Worm (Caenorhabditis elegans) whole organism, midembryonic: ENCODE data around the gene R04F11.2.

ENCODE experiments used
- T22C8.4 ChIP-seq: fragments of 200-800 bp; sonication (Bioruptor generic); IDR thresholded peaks from 2 replicates; pipeline ENCODE4 v1.3.6; 2022; ENCODE audit warnings: missing genetic modification characterization, missing compliant biosample characterization
- cog-1 ChIP-seq: sonication (generic microtip); optimal IDR thresholded peaks from 2 replicates; lab custom pipeline; 2016; ENCODE audit warnings: missing genetic modification characterization, missing compliant biosample characterization
- flt-1 ChIP-seq: fragments of 200-800 bp; sonication (Bioruptor generic); IDR thresholded peaks from 2 replicates; pipeline ENCODE4 v1.3.6; 2022; ENCODE audit warnings: missing genetic modification characterization, missing compliant biosample characterization
- klf-2 ChIP-seq: fragments of 200-800 bp; sonication (Bioruptor generic); conservative IDR thresholded peaks from 2 replicates; pipeline ENCODE4 v1.3.6; 2022; ENCODE audit warnings: missing genetic modification reagents, missing genetic modification characterization, missing compliant biosample characterization
- med-1 ChIP-seq: sonication (generic microtip); optimal IDR thresholded peaks from 2 replicates; lab custom pipeline; 2017; ENCODE audit warnings: missing genetic modification characterization, mild to moderate bottlenecking, missing compliant biosample characterization, antibody characterized with exemption, missing genetic modification reagents; ENCODE audit not compliant: insufficient read depth
- ref-1 ChIP-seq: fragments of 200-800 bp; sonication (Bioruptor generic); conservative IDR thresholded peaks from 2 replicates; pipeline ENCODE4 v1.3.6; 2022; ENCODE audit warnings: missing genetic modification reagents, missing genetic modification characterization, missing compliant biosample characterization
- tab-1 ChIP-seq: fragments of 200-800 bp; sonication (Bioruptor generic); IDR thresholded peaks from 2 replicates; pipeline ENCODE4 v1.3.6; 2022; ENCODE audit warnings: missing genetic modification characterization, missing compliant biosample characterization
- ztf-23 ChIP-seq: fragments of 200-800 bp; sonication (Bioruptor generic); IDR thresholded peaks from 2 replicates; pipeline ENCODE4 v1.3.6; 2022; ENCODE audit warnings: missing genetic modification reagents, missing genetic modification characterization, missing compliant biosample characterization
- ztf-29 ChIP-seq: fragments of 200-800 bp; sonication (Bioruptor generic); IDR thresholded peaks from 2 replicates; pipeline ENCODE4 v1.3.6; 2022; ENCODE audit warnings: missing genetic modification reagents, missing genetic modification characterization, missing compliant biosample characterization

R04F11.2 gene

ce11 chrV:12317894-12318553 is at the start of gene R04F11.2, which contains the start of gene R04F11.5:
Gene R04F11.2 (plus strand): TSS chrV:12318381.
Gene R04F11.5 (minus strand): TSS chrV:12318019.
- TF ChIP-seq cog-1, result peak; percentile 9
- no peak for TF ChIP-seq T22C8.4 (GFP tag; lab: Robert Waterston, UW)

DNA sequence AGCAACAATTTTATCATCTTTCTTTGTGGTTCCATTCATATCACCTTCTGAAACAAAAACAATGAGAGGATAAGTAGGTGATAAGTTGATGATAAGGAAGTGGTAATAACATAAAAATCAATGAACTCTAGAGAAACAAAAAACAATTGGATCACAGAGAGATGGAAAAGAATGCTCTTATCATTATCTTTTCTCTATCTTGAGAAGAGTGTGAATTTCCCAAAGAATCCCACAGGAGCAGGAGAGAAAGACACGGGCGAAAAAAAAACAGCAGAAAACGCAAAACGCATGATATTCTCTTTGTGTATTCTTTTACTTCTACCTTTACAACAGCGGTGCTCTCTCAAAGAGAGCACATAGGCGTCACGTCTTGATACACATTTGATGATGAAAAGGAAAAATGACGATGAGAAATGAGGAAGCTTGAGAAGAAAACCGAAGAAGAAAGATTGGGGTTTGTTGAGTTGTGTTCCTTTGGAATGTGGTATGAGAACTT is 48.9 kb upstream of the R04F11.2 start, which contains the start of gene twk-24:
TSS of gene twk-24 (minus strand) at position 51 of the 496 bp plus-strand sequence.
- TF ChIP-seq ztf-29, result no peak

- TF ChIP-seq flt-1, result no peak
- no peak for TF ChIP-seq ztf-23 (GFP tag; lab: Robert Waterston, UW)
- TF ChIP-seq med-1 (GFP tag; lab: Kevin White, UChicago), result no peak
- TF ChIP-seq T22C8.4 (GFP tag; lab: Robert Waterston, UW), result no peak
- no peak for TF ChIP-seq cog-1
- no peak for TF ChIP-seq klf-2 (GFP tag; lab: Robert Waterston, UW)
- no peak for TF ChIP-seq ref-1 (GFP tag; lab: Robert Waterston, UW)
- no peak for TF ChIP-seq tab-1 (GFP tag; lab: Robert Waterston, UW)
- TF ChIP-seq ztf-29, result no peak
These were observed 46.7 kb upstream of the R04F11.2 start, which contains the start of the genes tsfm-1 and capg-2 for ce11 chrV:12271495-12271894. Gene tsfm-1 (minus strand): TSS chrV:12271551. Gene capg-2 (plus strand): TSS chrV:12271873.

DNA sequence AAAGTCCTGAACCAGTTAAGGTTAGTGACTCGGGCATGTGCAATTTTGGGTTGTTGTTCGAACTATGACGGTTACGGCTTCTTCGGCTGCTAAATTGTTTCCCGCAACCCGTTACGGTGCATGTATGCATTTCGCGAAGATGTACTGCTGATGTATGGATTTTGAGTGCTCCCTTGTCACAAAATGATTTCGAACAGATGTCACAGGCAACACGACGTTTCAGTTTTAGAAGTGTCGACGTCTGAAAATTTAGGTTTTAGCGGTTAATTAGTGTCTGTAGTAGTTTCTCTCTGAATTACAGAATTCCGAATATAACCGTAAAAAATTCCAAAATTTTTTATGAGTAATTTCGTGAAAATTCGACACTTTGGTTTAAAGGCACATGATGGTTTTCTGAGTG is 42.5 kb upstream of the R04F11.2 start:
- TF ChIP-seq klf-2 (GFP tag; lab: Robert Waterston, UW), result no peak
- no peak for TF ChIP-seq med-1 (GFP tag; lab: Kevin White, UChicago)
- TF ChIP-seq cog-1, result no peak
- TF ChIP-seq flt-1, result no peak
- TF ChIP-seq ztf-29, result no peak
- TF ChIP-seq T22C8.4 (GFP tag; lab: Robert Waterston, UW), result no peak
- TF ChIP-seq tab-1 (GFP tag; lab: Robert Waterston, UW), result no peak
- TF ChIP-seq ztf-23 (GFP tag; lab: Robert Waterston, UW), result no peak
- no peak for TF ChIP-seq ref-1 (GFP tag; lab: Robert Waterston, UW)

- no peak for TF ChIP-seq klf-2 (GFP tag; lab: Robert Waterston, UW)
- no peak for TF ChIP-seq tab-1 (GFP tag; lab: Robert Waterston, UW)
- TF ChIP-seq med-1 (GFP tag; lab: Kevin White, UChicago), result no peak
- TF ChIP-seq flt-1, result no peak
- TF ChIP-seq ztf-29, result no peak
- no peak for TF ChIP-seq ref-1 (GFP tag; lab: Robert Waterston, UW)
- TF ChIP-seq cog-1, result no peak
- TF ChIP-seq T22C8.4 (GFP tag; lab: Robert Waterston, UW), result no peak
- no peak for TF ChIP-seq ztf-23 (GFP tag; lab: Robert Waterston, UW)
These were observed 41.2 kb upstream of the R04F11.2 start, which contains the start of gene bnc-1 for ce11 chrV:12276946-12277345. Gene bnc-1 (minus strand): TSS chrV:12277046.

DNA sequence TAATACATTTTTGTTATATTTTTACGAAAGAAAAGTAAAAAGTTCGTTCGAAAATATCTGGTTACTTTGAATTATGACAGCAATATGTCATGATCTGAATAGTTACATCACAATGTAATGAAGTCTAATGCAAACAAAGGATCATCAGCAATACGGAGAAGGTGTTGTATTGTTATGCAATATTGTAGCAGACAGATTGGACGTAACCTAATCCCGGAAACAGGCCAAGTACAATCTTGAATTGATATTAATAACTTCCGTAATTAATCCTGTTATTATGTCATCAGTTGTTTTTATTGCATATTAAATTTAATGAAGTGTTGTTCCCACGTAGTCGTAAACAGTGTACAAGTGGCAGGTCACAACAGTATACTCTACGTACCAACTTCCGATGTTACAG is 36.7 kb upstream of the R04F11.2 start:
- no peak for TF ChIP-seq T22C8.4 (GFP tag; lab: Robert Waterston, UW)
- TF ChIP-seq ref-1 (GFP tag; lab: Robert Waterston, UW), result no peak
- no peak for TF ChIP-seq ztf-29

DNA sequence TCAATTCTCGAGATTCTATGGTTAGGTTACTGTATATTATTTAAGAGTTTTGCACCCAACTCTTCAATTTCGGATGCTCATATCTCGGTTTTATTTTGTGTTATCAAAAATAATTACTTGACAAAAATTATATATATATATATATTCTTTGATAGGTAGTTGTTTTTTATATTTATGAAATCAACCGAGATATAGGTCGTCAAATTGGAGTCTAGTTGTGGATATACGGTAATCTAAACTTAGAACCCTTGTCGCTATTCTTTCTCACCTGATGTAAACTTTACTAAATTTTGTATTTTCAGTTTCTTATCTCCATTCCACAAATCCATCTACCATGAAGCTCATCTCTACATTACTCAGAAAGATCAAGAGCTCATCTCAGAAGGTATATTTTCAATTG is 35.0 kb upstream of the R04F11.2 start, which contains the start of gene F55C5.10:
TSS of gene F55C5.10 (plus strand) at position 301 of the 400 bp plus-strand sequence.
- TF ChIP-seq cog-1 (no peak), med-1 (GFP tag; lab: Kevin White, UChicago) (no peak), T22C8.4 (GFP tag; lab: Robert Waterston, UW) (no peak), ztf-29 (no peak), ref-1 (GFP tag; lab: Robert Waterston, UW) (no peak), tab-1 (GFP tag; lab: Robert Waterston, UW) (no peak), flt-1 (no peak), ztf-23 (GFP tag; lab: Robert Waterston, UW) (no peak), klf-2 (GFP tag; lab: Robert Waterston, UW) (no peak)

ce11 chrV:12287667-12288066 is 30.5 kb upstream of the R04F11.2 start:
- TF ChIP-seq med-1 (GFP tag; lab: Kevin White, UChicago), result no peak
- TF ChIP-seq klf-2 (GFP tag; lab: Robert Waterston, UW), result no peak
- TF ChIP-seq tab-1 (GFP tag; lab: Robert Waterston, UW), result no peak
- no peak for TF ChIP-seq flt-1
- no peak for TF ChIP-seq ztf-29
- no peak for TF ChIP-seq ref-1 (GFP tag; lab: Robert Waterston, UW)
- TF ChIP-seq ztf-23 (GFP tag; lab: Robert Waterston, UW), result no peak
- no peak for TF ChIP-seq T22C8.4 (GFP tag; lab: Robert Waterston, UW)
- no peak for TF ChIP-seq cog-1

DNA sequence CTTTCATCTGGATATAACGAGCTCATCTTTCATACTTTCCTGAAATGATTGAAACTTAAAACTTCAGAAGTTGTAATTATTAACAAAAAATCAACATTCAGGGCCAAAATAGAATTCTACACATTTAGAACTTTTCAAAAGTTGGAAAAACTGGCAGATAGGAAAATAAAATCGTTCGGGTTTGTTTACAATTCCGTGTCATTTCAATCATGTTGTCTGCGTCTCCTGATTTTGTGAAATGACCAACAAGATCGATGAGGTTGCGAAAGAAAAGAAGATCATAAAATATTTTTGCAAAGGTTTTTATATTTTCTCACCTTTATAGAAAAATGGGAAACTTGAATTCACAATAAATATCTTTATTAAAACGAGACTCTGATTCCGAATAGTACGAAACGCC is 29.6 kb upstream of the R04F11.2 start, which contains the start of gene rskd-1:
TSS of gene rskd-1 (minus strand) at position 39 of the 400 bp plus-strand sequence.
- TF ChIP-seq cog-1 (no peak), flt-1 (no peak), T22C8.4 (GFP tag; lab: Robert Waterston, UW) (no peak), klf-2 (GFP tag; lab: Robert Waterston, UW) (no peak), med-1 (GFP tag; lab: Kevin White, UChicago) (no peak), ztf-29 (no peak), ref-1 (GFP tag; lab: Robert Waterston, UW) (no peak), ztf-23 (GFP tag; lab: Robert Waterston, UW) (no peak), tab-1 (GFP tag; lab: Robert Waterston, UW) (no peak)

ce11 chrV:12291587-12291986 is 26.6 kb upstream of the R04F11.2 start, which contains the start of the genes srpa-68 and srh-16:
Gene srpa-68 (minus strand): TSS chrV:12291658.
Gene srh-16 (plus strand): TSS chrV:12291861.
- TF ChIP-seq klf-2 (GFP tag; lab: Robert Waterston, UW) (0 out of 2 replicates have a peak, but pooled peaks have one; percentile 48), ztf-29 (0 out of 2 replicates have a peak, but pooled peaks have one; percentile 19), tab-1 (GFP tag; lab: Robert Waterston, UW) (peak; percentile 67; the same call in 1 of the 2 replicates), T22C8.4 (GFP tag; lab: Robert Waterston, UW) (no peak), ref-1 (GFP tag; lab: Robert Waterston, UW) (no peak), med-1 (GFP tag; lab: Kevin White, UChicago) (peak; percentile 49), ztf-23 (GFP tag; lab: Robert Waterston, UW) (peak; percentile 83), flt-1 (peak; percentile 87), cog-1 (peak; percentile 79)
